Fruit fly (Drosophila melanogaster): ENCODE results near the gene Gyc32E.

DNA sequence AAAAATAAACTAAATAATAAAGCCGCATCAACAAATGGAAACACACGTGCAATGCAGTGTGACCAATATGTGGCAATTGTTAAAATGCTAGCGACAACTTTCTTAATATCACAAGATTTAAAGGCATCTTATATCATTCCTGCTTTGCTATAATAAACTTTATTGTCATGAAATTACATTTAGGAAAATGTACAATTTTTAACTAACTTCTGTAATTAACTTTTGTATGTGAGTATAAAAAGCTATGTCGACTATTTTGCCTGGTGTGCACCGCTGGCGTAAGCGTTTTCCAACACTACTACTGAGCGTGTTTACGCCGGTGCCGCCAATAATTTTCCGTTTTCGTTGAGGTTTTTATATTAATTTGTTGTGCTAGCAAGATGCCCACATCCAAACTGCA lies 25.4 kb downstream of the Gyc32E start, which contains the start of the genes Csl4 and Nup160:
- TF ChIP-seq EcR (GFP tag; optimal IDR thresholded peaks at IDR 0.05), result no peak
- TF ChIP-seq CG8478 (optimal IDR thresholded peaks at IDR 0.05), result no peak
